Worm (Caenorhabditis elegans): ENCODE results near the gene asp-12.
A peak's percentile ranks its signal among the peaks of the same experiment; 100 is the strongest.

Gene asp-12

DNA sequence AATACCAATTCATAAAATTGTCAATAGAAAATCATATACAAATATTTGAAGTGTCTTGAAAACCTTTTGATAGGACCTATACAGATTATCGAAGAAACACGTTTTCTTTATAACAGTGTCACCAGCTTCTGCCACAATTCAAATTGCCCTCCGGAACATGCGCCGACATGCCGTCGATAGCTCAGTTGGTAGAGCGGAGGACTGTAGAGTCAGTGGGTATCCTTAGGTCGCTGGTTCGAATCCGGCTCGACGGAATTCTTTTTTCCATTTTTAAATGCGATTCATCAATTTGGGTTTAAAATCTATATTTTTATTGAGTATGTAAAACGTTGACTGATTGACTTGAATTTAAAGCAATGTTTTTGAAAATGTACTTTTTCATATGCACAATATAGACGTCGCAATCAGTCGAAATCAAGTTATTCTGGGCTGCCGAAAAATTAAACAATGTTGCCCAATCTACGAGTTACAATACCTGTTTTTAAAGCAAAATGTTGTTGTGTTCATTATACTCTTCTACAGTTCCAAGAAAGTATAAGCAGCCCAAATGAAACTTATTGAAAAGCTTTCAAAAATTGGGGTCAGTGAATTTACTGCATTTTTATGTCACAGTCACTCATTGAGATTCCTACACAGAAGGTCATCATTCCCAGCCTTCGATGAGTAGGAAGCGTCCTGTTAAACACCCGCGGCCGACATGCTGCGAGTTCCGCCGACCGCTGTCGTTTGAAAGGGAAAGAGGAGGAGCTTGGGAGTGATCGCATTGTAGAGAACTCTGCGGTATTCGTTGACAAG is 21.5 kb upstream of the asp-12 start:
- TF ChIP-seq nhr-27 (tag; optimal IDR thresholded peaks at IDR 0.05) (no peak), hmg-1.2 (GFP tag; IDR thresholded peaks at IDR 0.05) (peak; percentile 90), ceh-91 (GFP tag; IDR thresholded peaks at IDR 0.05) (0 out of 2 replicates have a peak, but pooled peaks have one; percentile 24), C06A6.2 (GFP tag; conservative IDR thresholded peaks at IDR 0.05) (no peak), mxl-1 (tag; optimal IDR thresholded peaks at IDR 0.05) (peak; percentile 42), him-1 (tag; optimal IDR thresholded peaks at IDR 0.05) (peak; percentile 97), hrde-1 (tag; optimal IDR thresholded peaks at IDR 0.05; ENCODE audit: borderline replicate concordance) (peak; percentile 90), atf-7 (tag; optimal IDR thresholded peaks at IDR 0.05) (no peak), lin-54 (GFP tag; optimal IDR thresholded peaks at IDR 0.05) (no peak), ztf-22 (GFP tag; optimal IDR thresholded peaks at IDR 0.05) (no peak), zim-3 (tag; optimal IDR thresholded peaks at IDR 0.05) (no peak), gei-17 (GFP tag; optimal IDR thresholded peaks at IDR 0.05) (no peak), ama-1 (optimal IDR thresholded peaks at IDR 0.05) (peak; percentile 94), ama-1 (GFP tag; optimal IDR thresholded peaks at IDR 0.05) (peak in 1 of 2 experiments; percentile 72), F52B5.7 (tag; optimal IDR thresholded peaks at IDR 0.05) (no peak), ceh-100 (GFP tag; IDR thresholded peaks at IDR 0.05) (peak; percentile 60; the same call in 1 of the 2 replicates), tlf-1 (GFP tag; optimal IDR thresholded peaks at IDR 0.05) (peak; percentile 71), F49E8.2 (tag; optimal IDR thresholded peaks at IDR 0.05; ENCODE audit: insufficient read depth) (peak; percentile 96), F39B2.1 (GFP tag; IDR thresholded peaks at IDR 0.05) (no peak), B0019.2 (GFP tag; conservative IDR thresholded peaks at IDR 0.05) (no peak), akir-1 (GFP tag; optimal IDR thresholded peaks at IDR 0.05) (no peak), nfya-1 (tag; optimal IDR thresholded peaks at IDR 0.05; ENCODE audit: borderline replicate concordance, insufficient read depth) (no peak), xnd-1 (tag; optimal IDR thresholded peaks at IDR 0.05) (peak; percentile 68), cebp-1 (GFP tag; IDR thresholded peaks at IDR 0.05) (no peak), cebp-1 (tag; optimal IDR thresholded peaks at IDR 0.05) (peak; percentile 25), ceh-40 (GFP tag; IDR thresholded peaks at IDR 0.05) (no peak), F57A8.1 (GFP tag; optimal IDR thresholded peaks at IDR 0.05) (no peak), Y95B8A.8 (GFP tag; IDR thresholded peaks at IDR 0.05) (peak; percentile 75; the same call in 1 of the 2 replicates), madf-3 (GFP tag; IDR thresholded peaks at IDR 0.05) (no peak), let-607 (tag; optimal IDR thresholded peaks at IDR 0.05) (no peak), Y53G8AR.9 (GFP tag; conservative IDR thresholded peaks at IDR 0.05) (peak; percentile 82), hlh-26 (GFP tag; conservative IDR thresholded peaks at IDR 0.05) (no peak), hmg-20 (GFP tag; IDR thresholded peaks at IDR 0.05) (peak; percentile 83), ccch-3 (GFP tag; optimal IDR thresholded peaks at IDR 0.05) (no peak), snpc-1.1 (tag; optimal IDR thresholded peaks at IDR 0.05; ENCODE audit: insufficient read depth) (peak; percentile 99), aptf-3 (GFP tag; IDR thresholded peaks at IDR 0.05) (no peak), attf-3 (GFP tag; conservative IDR thresholded peaks at IDR 0.05) (0 out of 2 replicates have a peak, but pooled peaks have one; percentile 31), egl-44 (GFP tag; IDR thresholded peaks at IDR 0.05) (0 out of 2 replicates have a peak, but pooled peaks have one; percentile 34), let-526 (GFP tag; IDR thresholded peaks at IDR 0.05) (no peak), lir-1 (GFP tag; conservative IDR thresholded peaks at IDR 0.05) (0 out of 2 replicates have a peak, but pooled peaks have one; percentile 14), ztf-26 (tag; optimal IDR thresholded peaks at IDR 0.05) (peak; percentile 16), lin-35 (GFP tag; optimal IDR thresholded peaks at IDR 0.05) (peak in 2 of 3 experiments; percentile 42 to 47), B0261.1 (tag; optimal IDR thresholded peaks at IDR 0.05) (peak; percentile 69), F10E7.11 (tag; optimal IDR thresholded peaks at IDR 0.05) (no peak), ZK185.1 (tag; optimal IDR thresholded peaks at IDR 0.05; ENCODE audit: poor library complexity, severe bottlenecking) (peak; percentile 39), die-1 (tag; optimal IDR thresholded peaks at IDR 0.05) (peak; percentile 49)

Measured in whole organism, young adult.